Worm (Caenorhabditis elegans) whole organism, L2 larva: ENCODE data around the gene ceh-57.

Experiments used
- C34F6.9 ChIP-seq: fragments of 150-350 bp; optimal IDR thresholded peaks from 2 replicates; lab custom pipeline; 2014; ENCODE audit warnings: missing biosample characterization, missing genetic modification characterization
- F13H6.1 ChIP-seq: sonication (generic microtip); optimal IDR thresholded peaks from 2 replicates; lab custom pipeline; 2016; ENCODE audit warnings: missing genetic modification characterization, missing compliant biosample characterization
- R02D3.7 ChIP-seq: fragments of 150-350 bp; optimal IDR thresholded peaks from 2 replicates; lab custom pipeline; 2014; ENCODE audit warnings: missing biosample characterization, missing genetic modification characterization
- Y55F3AM.14 ChIP-seq: fragments of 200-800 bp; sonication (Bioruptor generic); optimal IDR thresholded peaks from 2 replicates; lab custom pipeline; 2018; ENCODE audit warnings: mild to moderate bottlenecking, missing genetic modification characterization, missing compliant biosample characterization
- ZK546.5 ChIP-seq: sonication (generic microtip); optimal IDR thresholded peaks from 2 replicates; lab custom pipeline; 2017; ENCODE audit warnings: missing biosample characterization, missing genetic modification characterization
- aly-2 ChIP-seq: fragments of 150-350 bp; optimal IDR thresholded peaks from 2 replicates; lab custom pipeline; 2014; ENCODE audit warnings: missing biosample characterization, missing genetic modification characterization
- blmp-1 ChIP-seq: sonication (generic microtip); optimal IDR thresholded peaks from 2 replicates; lab custom pipeline; 2017; ENCODE audit warnings: missing genetic modification characterization, mild to moderate bottlenecking, missing compliant biosample characterization, antibody characterized with exemption, moderate library complexity; ENCODE audit not compliant: insufficient read depth
- ceh-82 ChIP-seq: fragments of 150-350 bp; optimal IDR thresholded peaks from 2 replicates; lab custom pipeline; 2014; ENCODE audit warnings: missing biosample characterization, missing genetic modification characterization
- crh-2 ChIP-seq: sonication (generic microtip); optimal IDR thresholded peaks from 2 replicates; lab custom pipeline; 2017; ENCODE audit warnings: missing biosample characterization, missing genetic modification characterization
- egl-27 ChIP-seq: sonication (generic microtip); optimal IDR thresholded peaks from 3 replicates; lab custom pipeline; 2017; ENCODE audit warnings: missing biosample characterization, missing genetic modification reagents, missing genetic modification characterization
- elt-1 ChIP-seq: fragments of 150-350 bp; optimal IDR thresholded peaks from 2 replicates; lab custom pipeline; 2014; ENCODE audit warnings: missing biosample characterization, missing genetic modification characterization
- elt-3 ChIP-seq: sonication (generic microtip); optimal IDR thresholded peaks from 2 replicates; lab custom pipeline; 2017; ENCODE audit warnings: missing biosample characterization, missing genetic modification characterization
- fos-1 ChIP-seq: fragments of 150-350 bp; optimal IDR thresholded peaks from 2 replicates; lab custom pipeline; 2014; ENCODE audit warnings: missing biosample characterization, missing genetic modification characterization
- gmeb-1 ChIP-seq: fragments of 150-350 bp; optimal IDR thresholded peaks from 2 replicates; lab custom pipeline; 2014; ENCODE audit warnings: missing biosample characterization, missing genetic modification characterization
- lin-11 ChIP-seq: fragments of 150-350 bp; sonication (generic microtip); optimal IDR thresholded peaks from 2 replicates; lab custom pipeline; 2014; ENCODE audit warnings: missing biosample characterization, missing genetic modification characterization, inconsistent platforms, mixed read lengths
- lin-13 ChIP-seq: fragments of 150-350 bp; optimal IDR thresholded peaks from 2 replicates; lab custom pipeline; 2014; ENCODE audit warnings: missing biosample characterization, missing genetic modification reagents, missing genetic modification characterization
- lin-39 ChIP-seq: fragments of 150-350 bp; optimal IDR thresholded peaks from 2 replicates; lab custom pipeline; 2014; ENCODE audit warnings: missing biosample characterization, missing genetic modification reagents, missing genetic modification characterization
- lsy-2 ChIP-seq, 2 experiments: fragments of 150-350 bp in 1 of 2; sonication (generic microtip) in 1 of 2; optimal IDR thresholded peaks; 2 replicates each; lab custom pipeline; 2014 to 2017; ENCODE audit warnings: missing biosample characterization in 2 of 2, missing genetic modification characterization in 2 of 2
- mbf-1 ChIP-seq: sonication (generic microtip); optimal IDR thresholded peaks from 2 replicates; lab custom pipeline; 2017; ENCODE audit warnings: missing biosample characterization, missing genetic modification characterization
- mdl-1 ChIP-seq, 2 experiments: fragments of 150-350 bp in 1 of 2; sonication (generic microtip) in 1 of 2; optimal IDR thresholded peaks; 2 replicates each; lab custom pipeline; 2017; ENCODE audit warnings: missing biosample characterization in 2 of 2, missing genetic modification characterization in 2 of 2
- nhr-10 ChIP-seq: sonication (generic microtip); optimal IDR thresholded peaks from 2 replicates; lab custom pipeline; 2017; ENCODE audit warnings: missing biosample characterization, missing genetic modification characterization
- nhr-11 ChIP-seq: fragments of 150-350 bp; optimal IDR thresholded peaks from 2 replicates; lab custom pipeline; 2014; ENCODE audit warnings: missing biosample characterization, missing genetic modification characterization
- nhr-129 ChIP-seq: fragments of 150-350 bp; optimal IDR thresholded peaks from 2 replicates; lab custom pipeline; 2014; ENCODE audit warnings: missing biosample characterization, missing genetic modification characterization
- nhr-21 ChIP-seq: fragments of 150-350 bp; optimal IDR thresholded peaks from 2 replicates; lab custom pipeline; 2014; ENCODE audit warnings: missing biosample characterization, missing genetic modification characterization
- nhr-237 ChIP-seq: fragments of 150-350 bp; optimal IDR thresholded peaks from 2 replicates; lab custom pipeline; 2014; ENCODE audit warnings: missing biosample characterization, missing genetic modification characterization
- nhr-25 ChIP-seq: fragments of 150-350 bp; sonication (generic microtip); optimal IDR thresholded peaks from 3 replicates; lab custom pipeline; 2014; ENCODE audit warnings: missing biosample characterization, missing genetic modification characterization
- nhr-6 ChIP-seq: fragments of 150-350 bp; optimal IDR thresholded peaks from 2 replicates; lab custom pipeline; 2014; ENCODE audit warnings: missing biosample characterization, missing genetic modification characterization
- nhr-77 ChIP-seq: fragments of 150-350 bp; optimal IDR thresholded peaks from 2 replicates; lab custom pipeline; 2014; ENCODE audit warnings: missing biosample characterization, missing genetic modification characterization
- peb-1 ChIP-seq: fragments of 150-350 bp; optimal IDR thresholded peaks from 2 replicates; lab custom pipeline; 2014; ENCODE audit warnings: missing biosample characterization, missing genetic modification characterization
- sem-4 ChIP-seq: fragments of 150-350 bp; optimal IDR thresholded peaks from 2 replicates; lab custom pipeline; 2014; ENCODE audit warnings: missing biosample characterization, missing genetic modification reagents, missing genetic modification characterization
- skn-1 ChIP-seq: sonication (generic microtip); optimal IDR thresholded peaks from 2 replicates; lab custom pipeline; 2017; ENCODE audit warnings: missing biosample characterization, missing genetic modification characterization
- sma-3 ChIP-seq: sonication (generic microtip); optimal IDR thresholded peaks from 2 replicates; lab custom pipeline; 2016; ENCODE audit warnings: missing genetic modification reagents, missing genetic modification characterization, missing compliant biosample characterization
- sma-9 ChIP-seq, 2 experiments: fragments of 150-350 bp in 1 of 2; sonication (generic microtip) in 1 of 2; optimal IDR thresholded peaks; 2 replicates each; lab custom pipeline; 2014 to 2016; ENCODE audit warnings: missing genetic modification characterization in 2 of 2, mild to moderate bottlenecking in 1 of 2, missing biosample characterization in 1 of 2, missing compliant biosample characterization in 1 of 2, missing genetic modification reagents in 1 of 2, moderate library complexity in 1 of 2
- snpc-4 ChIP-seq: fragments of 150-350 bp; optimal IDR thresholded peaks from 2 replicates; lab custom pipeline; 2014; ENCODE audit warnings: missing biosample characterization, missing genetic modification characterization
- unc-39 ChIP-seq: fragments of 150-350 bp; optimal IDR thresholded peaks from 2 replicates; lab custom pipeline; 2014; ENCODE audit warnings: missing biosample characterization, missing genetic modification characterization
- unc-55 ChIP-seq: fragments of 150-350 bp; sonication (generic microtip); optimal IDR thresholded peaks from 3 replicates; lab custom pipeline; 2014; ENCODE audit warnings: missing biosample characterization, missing genetic modification reagents, missing genetic modification characterization
- zag-1 ChIP-seq: fragments of 150-350 bp; optimal IDR thresholded peaks from 2 replicates; lab custom pipeline; 2014; ENCODE audit warnings: missing biosample characterization, missing genetic modification characterization
- ztf-11 ChIP-seq: sonication (generic microtip); optimal IDR thresholded peaks from 2 replicates; lab custom pipeline; 2017; ENCODE audit warnings: missing biosample characterization, missing genetic modification characterization
- ztf-4 ChIP-seq: fragments of 150-350 bp; optimal IDR thresholded peaks from 2 replicates; lab custom pipeline; 2014; ENCODE audit warnings: missing biosample characterization, missing genetic modification characterization

ceh-57 gene

DNA sequence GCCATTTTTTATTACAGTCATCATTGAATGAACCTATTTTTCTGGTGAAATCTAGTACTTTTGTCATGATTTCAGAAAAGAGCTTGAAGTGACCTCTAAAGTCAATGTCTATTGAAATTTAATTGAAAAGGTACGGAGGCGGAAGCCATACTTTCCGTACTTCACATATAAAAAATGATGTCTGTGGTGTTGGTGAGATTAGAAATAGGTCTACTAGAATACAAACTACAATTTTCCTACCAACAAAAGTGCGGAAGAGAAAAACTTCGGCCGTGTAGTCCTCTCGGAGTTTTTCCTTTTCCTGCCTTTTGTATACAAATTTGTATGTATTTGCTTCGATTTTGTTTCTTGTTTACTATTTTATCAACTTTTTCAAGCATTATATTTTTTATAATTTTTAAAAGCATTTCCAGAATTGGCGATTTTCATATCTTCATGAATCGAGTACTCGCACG lies 28.2 kb upstream of the ceh-57 start, which contains the start of gene T09F3.4:
TSS of gene T09F3.4 (plus strand) at position 405 of the 455 bp plus-strand sequence.
- TF ChIP-seq unc-39 (tag; lab: Kevin White, UChicago), result no peak
- TF ChIP-seq C34F6.9, result peak; percentile 43
- TF ChIP-seq fos-1, result no peak
- no peak for TF ChIP-seq nhr-237 (tag; lab: Kevin White, UChicago)
- TF ChIP-seq nhr-6, result no peak
- no peak for TF ChIP-seq egl-27 (tag; lab: Kevin White, UChicago)
- no peak for TF ChIP-seq mbf-1 (tag; lab: Kevin White, UChicago)
- TF ChIP-seq blmp-1 (tag; lab: Kevin White, UChicago), result no peak
- peak; percentile 18 to 75 for TF ChIP-seq lsy-2 (tag; optimal IDR thresholded peaks at IDR 0.05; lab: Kevin White, UChicago)
- TF ChIP-seq nhr-129, result no peak
- no peak for TF ChIP-seq Y55F3AM.14
- no peak for TF ChIP-seq nhr-21 (tag; lab: Kevin White, UChicago)
- TF ChIP-seq lin-13, result peak; percentile 56
- TF ChIP-seq F13H6.1 (tag; lab: Kevin White, UChicago), result peak; percentile 45
- no peak for TF ChIP-seq elt-3 (tag; lab: Kevin White, UChicago)
- peak; percentile 72 for TF ChIP-seq gmeb-1
- TF ChIP-seq lin-39 (tag; lab: Kevin White, UChicago), result no peak
- TF ChIP-seq mdl-1 (tag; optimal IDR thresholded peaks at IDR 0.05; lab: Kevin White, UChicago), result no peak
- peak; percentile 87 for TF ChIP-seq sma-9 (GFP tag; optimal IDR thresholded peaks at IDR 0.05; lab: Kevin White, UChicago)
- TF ChIP-seq sma-9 (tag; optimal IDR thresholded peaks at IDR 0.05; lab: Kevin White, UChicago), result no peak
- no peak for TF ChIP-seq aly-2 (tag; lab: Kevin White, UChicago)
- TF ChIP-seq unc-55 (GFP tag; lab: Kevin White, UChicago), result peak; percentile 81
- TF ChIP-seq zag-1 (tag; lab: Kevin White, UChicago), result no peak
- no peak for TF ChIP-seq lin-11 (tag; lab: Kevin White, UChicago)
- TF ChIP-seq sma-3 (GFP tag; lab: Kevin White, UChicago), result peak; percentile 65
- no peak for TF ChIP-seq snpc-4 (tag; lab: Kevin White, UChicago)
- TF ChIP-seq ceh-82 (tag; lab: Kevin White, UChicago), result no peak
- no peak for TF ChIP-seq R02D3.7 (tag; lab: Kevin White, UChicago)
- peak; percentile 19 for TF ChIP-seq sem-4 (tag; lab: Kevin White, UChicago)
- peak; percentile 65 for TF ChIP-seq nhr-25 (tag; lab: Kevin White, UChicago)
- peak; percentile 63 for TF ChIP-seq crh-2 (tag; lab: Kevin White, UChicago)
- TF ChIP-seq skn-1 (tag; lab: Kevin White, UChicago), result no peak

DNA sequence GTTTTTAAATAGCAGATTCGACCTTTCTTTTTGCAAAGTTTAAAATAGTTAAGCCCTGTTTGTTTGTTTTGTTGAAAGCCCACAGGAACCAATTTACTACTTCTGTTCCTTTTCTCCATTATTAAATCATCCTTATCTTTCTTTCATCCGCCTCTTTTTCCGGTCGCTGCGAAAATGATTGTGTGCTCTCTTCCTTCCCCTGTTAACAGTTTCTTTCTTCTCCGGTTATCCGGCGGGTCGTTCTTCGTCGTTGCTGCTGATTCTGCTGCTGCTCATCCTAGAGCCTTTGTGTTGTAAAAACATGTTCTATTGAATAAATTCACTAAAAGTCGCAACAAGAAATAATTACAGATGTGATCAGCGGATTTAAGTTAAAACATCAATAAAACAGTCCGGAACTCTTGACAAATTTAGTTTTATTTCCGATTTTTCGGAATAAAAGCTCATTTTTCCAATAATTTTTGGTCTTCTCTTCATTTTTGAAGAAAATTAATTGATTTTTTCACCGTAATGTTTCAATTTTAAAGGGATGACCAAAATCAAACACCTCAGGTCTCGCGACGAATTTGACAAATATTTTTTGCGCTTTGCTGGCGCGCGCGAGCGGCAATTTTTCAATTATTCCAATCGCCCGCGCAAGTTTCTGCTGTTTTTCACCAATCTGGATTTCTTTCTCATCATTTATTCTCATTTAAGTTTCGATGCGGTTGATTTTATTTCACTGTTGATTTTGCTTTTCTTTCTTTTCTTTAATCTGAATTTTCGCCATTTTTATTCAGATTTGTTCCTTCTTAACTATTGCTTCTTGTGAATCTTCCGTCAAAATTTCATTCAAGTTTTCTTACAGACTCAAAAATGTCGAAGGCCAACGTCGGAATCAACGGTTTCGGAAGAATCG lies 26.4 kb upstream of the ceh-57 start, which contains the start of gene gpd-1:
TSS of gene gpd-1 (plus strand) at position 848 of the 898 bp plus-strand sequence.
- no peak for TF ChIP-seq nhr-10 (tag; lab: Kevin White, UChicago)
- no peak for TF ChIP-seq zag-1 (tag; lab: Kevin White, UChicago)
- no peak for TF ChIP-seq ztf-11 (tag; lab: Kevin White, UChicago)
- no peak for TF ChIP-seq nhr-21 (tag; lab: Kevin White, UChicago)
- TF ChIP-seq lin-11 (tag; lab: Kevin White, UChicago), result no peak
- no peak for TF ChIP-seq lin-13
- no peak for TF ChIP-seq nhr-77 (tag; lab: Kevin White, UChicago)
- TF ChIP-seq Y55F3AM.14, result no peak
- TF ChIP-seq ZK546.5 (tag; lab: Kevin White, UChicago), result no peak
- no peak for TF ChIP-seq ztf-4 (tag; lab: Kevin White, UChicago)
- no peak for TF ChIP-seq elt-1
- no peak for TF ChIP-seq nhr-11 (tag; lab: Kevin White, UChicago)
- TF ChIP-seq mbf-1 (tag; lab: Kevin White, UChicago), result no peak
- TF ChIP-seq skn-1 (tag; lab: Kevin White, UChicago), result no peak
- TF ChIP-seq peb-1 (tag; lab: Kevin White, UChicago), result no peak
- no peak for TF ChIP-seq fos-1
